Worm (Caenorhabditis elegans) whole organism, early embryonic: Measurements from ENCODE around the gene oac-41.

Source experiments
- ama-1 ChIP-seq: fragments of 150-350 bp; optimal IDR thresholded peaks from 2 replicates; lab custom pipeline; 2014
- ceh-13 ChIP-seq: fragments of 200-800 bp; sonication (Bioruptor generic); optimal IDR thresholded peaks from 2 replicates; lab custom pipeline; 2018; ENCODE audit warnings: mild to moderate bottlenecking, missing genetic modification characterization, missing compliant biosample characterization
- ets-7 ChIP-seq: sonication (generic microtip); optimal IDR thresholded peaks from 2 replicates; lab custom pipeline; 2016; ENCODE audit warnings: missing genotype, missing genetic modification characterization, missing compliant biosample characterization
- hmbx-1 ChIP-seq: sonication (generic microtip); optimal IDR thresholded peaks from 2 replicates; lab custom pipeline; 2016; ENCODE audit warnings: mild to moderate bottlenecking, missing genetic modification characterization, missing compliant biosample characterization
- pes-1 ChIP-seq: fragments of 200-800 bp; sonication (Bioruptor generic); IDR thresholded peaks from 2 replicates; pipeline ENCODE4 v1.3.6; 2022; ENCODE audit warnings: missing genetic modification reagents, missing genetic modification characterization, missing compliant biosample characterization
- sea-1 ChIP-seq: fragments of 200-800 bp; sonication (Bioruptor generic); conservative IDR thresholded peaks from 2 replicates; pipeline ENCODE4 v1.3.6; 2022; ENCODE audit warnings: missing genetic modification characterization, missing compliant biosample characterization

- no peak for TF ChIP-seq ceh-13
- TF ChIP-seq hmbx-1 (tag; lab: Kevin White, UChicago), result no peak
- no peak for TF ChIP-seq ama-1 (lab: Kevin White, UChicago)
- TF ChIP-seq sea-1, result no peak
- no peak for TF ChIP-seq ets-7 (tag; lab: Kevin White, UChicago)
- TF ChIP-seq pes-1, result no peak
Measured at ce11 chrV:8983604-8984003, 38.4 kb downstream of the oac-41 start, which contains the start of gene str-86.
